Fruit fly (Drosophila melanogaster) Kc167 (cell line): Measurements from ENCODE around the gene Reck.

ENCODE experiments used
- Myc ChIP-seq: fragments of >200 bp; optimal IDR thresholded peaks from 2 replicates; lab custom pipeline; 2017; ENCODE audit warnings: missing external identifiers
- Sin3A ChIP-seq: fragments of >200 bp; optimal IDR thresholded peaks from 2 replicates; lab custom pipeline; 2018; ENCODE audit warnings: missing external identifiers
- h ChIP-seq: fragments of >200 bp; optimal IDR thresholded peaks from 3 replicates; lab custom pipeline; 2018; ENCODE audit warnings: missing external identifiers
- insv ChIP-seq: fragments of >200 bp; optimal IDR thresholded peaks from 3 replicates; lab custom pipeline; 2018; ENCODE audit warnings: missing external identifiers
- psq ChIP-seq: fragments of >200 bp; optimal IDR thresholded peaks from 2 replicates; lab custom pipeline; 2017; ENCODE audit warnings: missing external identifiers
- ttk ChIP-seq: sonication (Bioruptor generic); optimal IDR thresholded peaks from 2 replicates; lab custom pipeline; 2017; ENCODE audit warnings: missing external identifiers

Reck gene

DNA sequence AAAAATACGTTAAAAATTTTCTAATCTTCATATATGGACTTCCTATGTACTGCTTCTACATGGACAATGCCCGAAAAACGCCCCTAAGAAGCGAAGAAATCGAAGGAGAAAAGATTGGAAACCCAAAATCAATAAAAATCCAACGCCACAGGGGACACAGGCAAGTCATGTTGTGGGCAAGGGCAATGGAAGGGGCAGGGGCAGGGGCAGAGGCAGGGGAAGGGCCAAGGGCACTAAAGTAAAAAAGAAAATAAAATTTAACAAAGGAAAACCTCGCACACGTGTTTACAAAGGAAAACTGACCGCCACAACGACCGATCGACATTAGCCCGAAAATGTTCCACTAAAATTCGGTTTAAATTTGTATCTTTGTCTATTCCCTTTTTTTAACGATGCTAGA is 51.1 kb downstream of the Reck start:
- no peak for TF ChIP-seq Myc (lab: Kevin White, UChicago)
- TF ChIP-seq ttk (lab: Kevin White, UChicago): no peak
- TF ChIP-seq h: no peak
- TF ChIP-seq Sin3A (lab: Kevin White, UChicago): no peak
- TF ChIP-seq psq (lab: Kevin White, UChicago): no peak
- no peak for TF ChIP-seq insv (lab: Kevin White, UChicago)

DNA sequence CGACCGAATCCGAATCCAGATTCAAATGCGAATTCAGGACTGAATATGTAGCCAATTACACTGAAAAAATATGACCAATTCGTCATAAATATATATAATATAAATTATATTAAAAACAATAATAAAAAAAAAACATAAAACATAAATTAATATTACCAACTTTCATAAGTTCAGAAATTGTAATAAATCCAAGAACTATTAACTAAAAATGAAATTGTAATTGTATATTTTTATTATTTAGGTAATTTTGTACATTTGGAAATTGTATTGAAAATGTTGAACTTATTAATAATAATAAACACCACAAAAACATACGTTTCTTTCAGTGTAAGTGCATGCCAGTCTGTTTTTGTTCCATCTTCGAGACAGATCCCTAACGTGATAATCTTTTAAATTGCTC is 52.8 kb downstream of the Reck start:
- TF ChIP-seq h (no peak), Myc (lab: Kevin White, UChicago) (no peak), psq (lab: Kevin White, UChicago) (no peak), Sin3A (lab: Kevin White, UChicago) (no peak), ttk (lab: Kevin White, UChicago) (no peak), insv (lab: Kevin White, UChicago) (no peak)

DNA sequence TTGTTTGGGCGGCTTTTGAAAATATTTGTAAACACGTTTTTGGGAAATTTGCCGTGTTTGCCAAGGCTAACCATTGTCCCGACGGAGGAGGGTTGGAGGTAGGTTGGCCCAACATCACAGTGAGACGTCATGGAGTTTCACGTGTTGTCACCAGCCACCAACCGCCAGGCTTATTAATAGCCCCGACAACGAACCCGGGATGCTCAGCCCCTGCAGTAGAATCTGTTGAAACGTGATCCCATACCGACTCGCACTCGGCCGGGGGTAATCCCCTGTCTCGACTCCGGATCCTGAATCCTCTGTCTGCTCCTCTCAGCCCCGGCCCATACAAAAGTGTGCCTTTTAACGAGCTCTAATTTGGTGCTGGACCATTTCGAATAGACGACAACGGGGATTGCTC is 53.3 kb downstream of the Reck start:
- TF ChIP-seq Myc (lab: Kevin White, UChicago): no peak
- TF ChIP-seq psq (lab: Kevin White, UChicago): no peak
- TF ChIP-seq h: no peak
- TF ChIP-seq Sin3A (lab: Kevin White, UChicago): no peak
- no peak for TF ChIP-seq ttk (lab: Kevin White, UChicago)
- TF ChIP-seq insv (lab: Kevin White, UChicago): no peak

DNA sequence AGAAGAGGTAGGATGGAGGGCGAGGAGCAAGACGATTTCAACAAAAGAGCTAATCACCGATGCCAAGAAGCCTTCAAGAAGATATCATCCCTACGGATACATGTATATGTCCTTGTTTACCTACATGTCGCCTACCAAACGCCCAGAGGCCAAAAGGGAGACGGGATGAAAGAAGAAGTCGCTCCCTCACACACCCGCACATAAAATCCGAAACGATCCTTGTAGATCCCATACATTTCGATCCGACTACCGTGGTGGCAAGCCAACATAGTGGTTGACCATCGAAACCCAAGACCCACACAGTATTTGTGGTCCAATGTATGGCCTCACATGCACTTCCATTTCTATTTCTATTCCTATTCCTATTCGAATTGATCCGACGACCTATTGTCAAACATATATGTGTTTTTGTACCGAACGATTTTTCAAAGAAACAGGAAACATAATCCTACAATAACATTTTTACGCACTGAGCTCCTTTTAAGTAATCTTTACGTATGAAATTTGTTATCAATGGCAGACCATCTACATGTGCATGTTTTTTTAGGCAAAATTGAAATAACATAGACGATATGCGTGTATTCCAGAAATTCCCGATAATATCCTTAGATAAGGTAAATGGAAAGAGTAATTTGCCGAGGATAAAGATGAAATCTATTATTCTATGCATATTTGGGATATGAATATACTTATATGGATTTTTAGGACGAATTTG is 55.1 kb downstream of the Reck start:
- TF ChIP-seq insv (lab: Kevin White, UChicago): no peak

DNA sequence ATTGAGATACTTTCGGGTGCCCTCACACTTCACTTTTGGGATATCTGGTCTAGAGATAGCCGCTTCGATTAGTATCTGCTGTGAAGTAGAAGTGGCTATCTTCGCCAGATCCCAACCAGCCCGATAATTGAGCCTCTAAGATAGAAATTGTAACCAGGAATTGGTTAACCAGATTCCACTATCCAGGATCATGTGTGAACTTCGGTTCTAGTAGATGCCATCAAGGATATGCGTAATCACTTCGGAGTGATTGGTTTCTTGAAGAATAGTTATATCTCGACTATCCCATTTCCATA is 56.9 kb downstream of the Reck start:
- TF ChIP-seq Sin3A (lab: Kevin White, UChicago) (no peak), psq (lab: Kevin White, UChicago) (no peak)

DNA sequence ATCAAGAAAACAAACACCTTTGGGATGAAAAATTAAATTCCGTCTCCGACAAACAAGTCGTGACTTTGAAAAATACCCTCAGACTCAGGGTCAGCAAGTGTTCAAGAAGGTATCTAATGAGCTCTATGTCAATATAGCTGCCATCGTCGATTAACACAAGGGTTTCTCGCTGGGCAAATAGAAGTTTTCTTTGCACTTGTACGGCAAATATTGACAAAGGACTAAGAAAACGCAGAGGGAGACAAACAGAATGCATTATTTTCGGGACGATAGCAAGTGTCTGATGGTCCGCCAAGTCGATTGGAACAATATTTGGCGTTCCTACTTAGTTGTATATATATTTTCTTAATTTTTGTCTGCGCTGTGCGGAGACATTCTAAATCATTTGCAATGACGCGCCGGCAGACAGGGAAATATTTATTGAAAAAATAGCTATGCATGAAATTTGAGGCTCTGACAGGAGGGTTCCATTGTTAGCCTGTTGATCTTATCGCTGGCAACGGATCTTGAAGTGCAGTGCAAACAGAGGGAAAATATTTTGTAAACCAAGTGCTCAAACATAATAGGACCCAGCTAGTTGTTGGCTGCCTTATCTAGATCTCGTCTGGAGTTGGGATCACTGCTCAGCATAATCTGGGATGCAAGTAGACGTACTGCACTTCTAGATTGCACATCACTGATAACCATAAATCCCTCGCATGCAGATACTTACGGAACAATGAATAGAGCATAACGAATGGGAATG is 57.4 kb downstream of the Reck start:
- TF ChIP-seq insv (lab: Kevin White, UChicago): no peak
- TF ChIP-seq psq (lab: Kevin White, UChicago): no peak
- no peak for TF ChIP-seq h
- TF ChIP-seq Sin3A (lab: Kevin White, UChicago): no peak
- no peak for TF ChIP-seq Myc (lab: Kevin White, UChicago)

DNA sequence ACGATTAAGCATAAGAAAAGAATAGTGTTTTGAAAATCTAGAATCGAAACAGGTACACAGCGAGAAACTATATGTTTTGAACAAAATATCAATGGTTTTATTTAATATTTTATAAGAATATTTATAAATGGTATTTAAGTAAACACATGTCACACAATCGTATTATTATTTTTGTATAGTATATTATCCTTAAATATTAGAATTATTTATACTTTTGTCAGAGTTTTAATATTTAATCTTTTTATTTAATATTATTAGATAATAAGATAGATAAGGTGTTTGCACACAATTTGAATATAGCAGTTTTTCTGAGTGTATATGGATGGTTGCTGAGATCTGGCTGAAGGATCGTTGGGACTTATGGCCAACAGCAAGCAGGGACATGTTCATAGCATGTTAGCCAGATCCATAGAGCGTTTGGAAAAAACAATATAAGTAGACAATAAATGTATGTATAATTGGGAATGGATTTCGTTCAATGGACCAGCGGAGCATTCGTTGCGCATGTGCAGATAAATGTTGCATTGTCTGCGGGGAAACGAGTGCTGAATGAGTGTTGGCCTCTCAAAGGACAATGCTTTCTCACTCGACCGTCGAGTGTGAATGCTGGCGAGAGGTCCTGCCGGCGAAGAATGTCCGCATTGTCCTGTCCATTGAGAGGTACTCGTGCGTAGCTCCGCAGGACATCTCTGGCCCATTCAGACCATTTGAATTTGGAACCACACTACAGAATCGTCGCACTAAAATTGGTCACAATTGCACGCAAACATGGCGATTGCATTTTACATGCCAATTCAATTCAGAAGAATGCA is 60.8 kb downstream of the Reck start:
- TF ChIP-seq ttk (lab: Kevin White, UChicago): no peak
- TF ChIP-seq h: no peak
